Worm (Caenorhabditis elegans): Measurements from ENCODE around the gene ZK666.8.

ZK666.8 gene

DNA sequence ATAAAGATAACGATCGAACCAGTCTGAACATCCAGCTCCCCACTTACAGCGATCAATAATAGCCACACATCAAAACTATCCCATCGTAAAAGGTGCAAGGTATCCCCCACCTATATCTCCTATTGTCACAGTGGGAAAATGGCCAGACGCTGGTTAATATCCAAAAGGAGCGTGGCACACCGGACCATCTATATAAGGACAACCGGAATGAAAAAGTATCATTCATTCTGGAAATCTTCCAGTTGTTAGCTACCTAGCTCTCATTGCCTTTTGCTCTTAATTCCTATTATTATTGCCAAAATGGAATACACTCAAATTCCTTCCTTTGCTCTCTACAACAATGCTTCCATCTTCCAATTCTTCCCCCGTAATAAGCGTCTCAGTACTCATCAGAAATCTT lies 16.0 kb downstream of the ZK666.8 start, which contains the start of gene ZK666.4:
ZK666.4 (plus strand) TSS at position 301 of the 400 bp plus-strand sequence.
- TF ChIP-seq F10E7.11 (tag; optimal IDR thresholded peaks at IDR 0.05) (no peak), dpl-1 (GFP tag; optimal IDR thresholded peaks at IDR 0.05) (no peak), lin-40 (tag; optimal IDR thresholded peaks at IDR 0.05) (no peak), zfh-2 (GFP tag; conservative IDR thresholded peaks at IDR 0.05) (no peak), bed-2 (GFP tag; IDR thresholded peaks at IDR 0.05) (no peak), ceh-91 (GFP tag; IDR thresholded peaks at IDR 0.05) (no peak), dox-1 (GFP tag; IDR thresholded peaks at IDR 0.05) (no peak), xnd-1 (tag; optimal IDR thresholded peaks at IDR 0.05) (no peak), gei-17 (GFP tag; optimal IDR thresholded peaks at IDR 0.05) (no peak), mxl-1 (tag; optimal IDR thresholded peaks at IDR 0.05) (no peak), Y56A3A.18 (GFP tag; IDR thresholded peaks at IDR 0.05) (no peak), fkh-3 (tag; optimal IDR thresholded peaks at IDR 0.05) (no peak)

DNA sequence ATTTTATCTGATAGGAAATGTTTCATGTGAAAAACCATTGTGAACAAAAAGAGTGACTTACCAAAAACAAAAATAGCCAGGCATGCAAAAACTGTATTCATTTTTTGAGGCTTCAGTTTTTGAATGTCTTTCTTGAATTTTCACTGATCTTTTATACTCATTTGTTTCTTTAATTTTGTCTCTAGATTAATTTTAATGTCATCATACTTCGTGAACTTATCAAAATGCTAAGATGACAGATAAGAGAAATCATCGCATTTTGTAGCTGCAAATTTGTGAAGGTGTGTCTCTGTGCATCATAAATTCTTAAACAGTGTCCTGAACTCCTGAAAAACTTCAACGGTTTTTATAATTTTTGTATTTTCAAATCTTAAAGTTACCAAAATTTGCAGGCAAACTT lies 16.9 kb downstream of the ZK666.8 start, which contains the start of gene clec-58:
clec-58 (minus strand) TSS at position 101 of the 400 bp plus-strand sequence.
- TF ChIP-seq sea-2 (GFP tag; IDR thresholded peaks at IDR 0.05): no peak
- no peak for TF ChIP-seq egl-44 (GFP tag; IDR thresholded peaks at IDR 0.05)
- no peak for TF ChIP-seq ceh-91 (GFP tag; IDR thresholded peaks at IDR 0.05)
- no peak for TF ChIP-seq zim-3 (tag; optimal IDR thresholded peaks at IDR 0.05)
- TF ChIP-seq die-1 (tag; optimal IDR thresholded peaks at IDR 0.05): no peak
- TF ChIP-seq attf-6 (GFP tag; IDR thresholded peaks at IDR 0.05): no peak
- TF ChIP-seq ccch-3 (GFP tag; optimal IDR thresholded peaks at IDR 0.05): no peak
- TF ChIP-seq mes-4 (tag; optimal IDR thresholded peaks at IDR 0.05): no peak
- TF ChIP-seq lin-54 (GFP tag; optimal IDR thresholded peaks at IDR 0.05): no peak
- TF ChIP-seq nfya-2 (GFP tag; IDR thresholded peaks at IDR 0.05): no peak
- no peak for TF ChIP-seq B0336.3 (GFP tag; IDR thresholded peaks at IDR 0.05)
- TF ChIP-seq unc-130 (GFP tag; optimal IDR thresholded peaks at IDR 0.05): no peak

DNA sequence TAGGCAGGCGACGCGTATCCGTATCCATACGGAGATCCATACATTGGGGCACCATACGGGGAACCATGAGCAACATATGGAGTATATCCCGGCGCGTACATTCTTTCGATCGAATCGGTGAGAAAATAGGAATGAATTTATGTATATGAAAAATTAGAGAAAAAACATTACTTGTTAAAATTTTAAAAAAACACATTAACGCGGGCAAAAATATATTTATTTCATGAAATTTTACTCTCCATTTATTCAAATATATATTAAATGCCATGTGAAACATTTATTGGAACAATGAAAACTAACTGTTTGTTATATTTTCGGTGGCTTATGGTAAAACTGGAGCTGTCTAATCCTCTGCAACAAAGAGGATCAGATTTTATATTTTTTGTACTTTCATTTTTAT lies 21.1 kb downstream of the ZK666.8 start, which contains the start of gene ZK666.2:
ZK666.2 (minus strand) TSS at position 101 of the 400 bp plus-strand sequence.
- TF ChIP-seq bed-1 (GFP tag; IDR thresholded peaks at IDR 0.05) (no peak), tbx-9 (tag; optimal IDR thresholded peaks at IDR 0.05; ENCODE audit: borderline replicate concordance) (no peak), T07F8.4 (tag; optimal IDR thresholded peaks at IDR 0.05) (no peak), somi-1 (GFP tag; optimal IDR thresholded peaks at IDR 0.05) (no peak), nhr-27 (tag; optimal IDR thresholded peaks at IDR 0.05) (no peak), ceh-58 (GFP tag; IDR thresholded peaks at IDR 0.05) (no peak), akir-1 (GFP tag; optimal IDR thresholded peaks at IDR 0.05) (no peak), hlh-12 (tag; optimal IDR thresholded peaks at IDR 0.05) (no peak), K11D2.4 (GFP tag; IDR thresholded peaks at IDR 0.05) (no peak), egl-18 (GFP tag; IDR thresholded peaks at IDR 0.05) (no peak), snpc-1.1 (tag; optimal IDR thresholded peaks at IDR 0.05; ENCODE audit: insufficient read depth) (no peak), snpc-4 (GFP tag; optimal IDR thresholded peaks at IDR 0.05) (no peak), snpc-4 (tag; optimal IDR thresholded peaks at IDR 0.05) (no peak), Y79H2A.3 (GFP tag; conservative IDR thresholded peaks at IDR 0.05) (no peak), C06A6.2 (GFP tag; conservative IDR thresholded peaks at IDR 0.05) (no peak), lir-1 (GFP tag; conservative IDR thresholded peaks at IDR 0.05) (no peak), ccch-3 (GFP tag; optimal IDR thresholded peaks at IDR 0.05) (no peak)
